Fruit fly (Drosophila melanogaster) Kc167 (cell line): ENCODE measurements around the gene CG13907.

Experiments
- insv ChIP-seq: fragments of >200 bp; optimal IDR thresholded peaks from 3 replicates; lab custom pipeline; 2018; ENCODE audit warnings: missing external identifiers
- ttk ChIP-seq: sonication (Bioruptor generic); optimal IDR thresholded peaks from 2 replicates; lab custom pipeline; 2017; ENCODE audit warnings: missing external identifiers

DNA sequence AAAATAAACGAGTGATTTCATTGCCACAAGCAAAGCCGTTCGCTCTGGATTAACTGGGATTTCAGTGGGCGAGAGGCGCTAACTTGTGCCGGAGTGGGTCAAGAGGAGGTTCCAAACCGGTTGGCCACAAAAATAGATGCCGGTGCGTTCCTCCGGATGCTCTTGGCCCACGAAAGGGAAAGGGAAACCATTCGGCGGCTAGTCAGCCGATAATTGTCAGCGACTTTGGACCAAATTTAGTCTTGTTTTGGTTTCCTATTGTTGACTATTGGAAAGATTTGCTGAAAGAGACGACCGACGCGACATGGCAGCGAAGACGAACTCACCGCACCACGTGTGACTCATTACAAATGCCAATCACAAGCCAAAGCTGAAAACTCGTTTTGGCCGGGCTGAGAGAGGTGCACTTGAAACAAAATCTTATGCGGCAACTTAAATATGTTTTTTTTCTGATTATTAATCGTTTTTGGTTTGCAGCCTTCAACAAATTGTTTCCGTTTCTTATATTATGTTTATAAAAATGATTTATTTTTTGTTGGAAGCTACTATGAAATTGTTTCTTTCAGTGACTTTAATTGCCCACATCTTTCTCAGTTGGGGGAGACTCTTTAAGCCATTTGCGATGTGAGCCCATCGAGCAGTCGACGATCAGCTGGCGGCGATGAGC is 13.6 kb upstream of the CG13907 start, which contains the start of gene CG34056:
- no peak for TF ChIP-seq ttk (lab: Kevin White, UChicago)
- TF ChIP-seq insv = no peak
